Worm (Caenorhabditis elegans): ENCODE data around the gene ptr-22.
"Not testable (repeated sequence)": the region's sequence is repeated elsewhere in the genome, so short reads cannot be mapped to it uniquely, and the experiment has no call there.

DNA sequence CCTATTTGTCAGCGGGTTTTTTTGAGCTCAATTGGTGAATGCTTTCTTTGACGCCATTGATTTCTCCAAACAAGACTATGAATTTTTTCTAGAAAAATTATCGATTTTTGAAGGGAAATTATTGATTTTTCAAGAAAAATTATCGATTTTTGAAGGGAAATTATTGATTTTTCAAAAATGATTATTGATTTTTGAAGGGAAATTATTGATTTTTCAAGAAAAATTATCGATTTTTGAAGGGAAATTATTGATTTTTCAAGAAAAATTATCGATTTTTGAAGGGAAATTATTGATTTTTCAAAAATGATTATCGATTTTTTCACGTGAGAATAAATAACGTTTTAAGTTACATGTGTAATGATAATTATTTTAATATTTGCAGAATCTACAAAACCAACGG lies 9.6 kb upstream of the ptr-22 start:
- TF ChIP-seq ahr-1 (tag; optimal IDR thresholded peaks at IDR 0.05); pag-3 (tag; optimal IDR thresholded peaks at IDR 0.05; ENCODE audit: borderline replicate concordance); pha-4 (tag; optimal IDR thresholded peaks at IDR 0.05); ceh-6 (GFP tag; optimal IDR thresholded peaks at IDR 0.05): not testable (repeated sequence)

Measured in whole organism, late embryonic.